Worm (Caenorhabditis elegans) whole organism, L4 larva: ENCODE data around the gene C49C3.10.
"Not testable (repeated sequence)": the region's sequence is repeated elsewhere in the genome, so short reads cannot be mapped to it uniquely, and the experiment has no call there.

ENCODE experiments used
- R02D3.7 ChIP-seq: fragments of 150-350 bp; sonication (generic microtip); optimal IDR thresholded peaks from 3 replicates; lab custom pipeline; 2014; ENCODE audit warnings: missing biosample characterization, missing genetic modification characterization
- ZK546.5 ChIP-seq, 2 experiments: sonication (generic microtip); optimal IDR thresholded peaks; 2 replicates each; lab custom pipeline; 2017; ENCODE audit warnings: missing biosample characterization in 2 of 2, missing genetic modification characterization in 2 of 2
- aly-2 ChIP-seq: sonication (generic microtip); optimal IDR thresholded peaks from 2 replicates; lab custom pipeline; 2018; ENCODE audit warnings: missing biosample characterization, missing genetic modification characterization
- ceh-82 ChIP-seq: sonication (generic microtip); optimal IDR thresholded peaks from 2 replicates; lab custom pipeline; 2017; ENCODE audit warnings: missing biosample characterization, missing genetic modification characterization
- fkh-10 ChIP-seq: fragments of 150-350 bp; optimal IDR thresholded peaks from 2 replicates; lab custom pipeline; 2014; ENCODE audit warnings: missing biosample characterization, missing genetic modification reagents, missing genetic modification characterization
- jun-1 ChIP-seq: fragments of 150-350 bp; optimal IDR thresholded peaks from 2 replicates; lab custom pipeline; 2014; ENCODE audit warnings: missing biosample characterization, missing genetic modification reagents, missing genetic modification characterization
- lsy-2 ChIP-seq, 2 experiments: fragments of 150-350 bp in 1 of 2; sonication (generic microtip) in 1 of 2; optimal IDR thresholded peaks; 2 replicates each; lab custom pipeline; 2014 to 2017; ENCODE audit warnings: missing biosample characterization in 2 of 2, missing genetic modification characterization in 2 of 2
- nhr-237 ChIP-seq: sonication (generic microtip); optimal IDR thresholded peaks from 2 replicates; lab custom pipeline; 2017; ENCODE audit warnings: missing biosample characterization, missing genetic modification characterization
- nhr-28 ChIP-seq: fragments of 150-350 bp; optimal IDR thresholded peaks from 2 replicates; lab custom pipeline; 2014; ENCODE audit warnings: missing biosample characterization, missing genetic modification characterization
- nhr-6 ChIP-seq: fragments of 150-350 bp; optimal IDR thresholded peaks from 2 replicates; lab custom pipeline; 2014; ENCODE audit warnings: missing biosample characterization, missing genetic modification characterization
- pqm-1 ChIP-seq: sonication (generic microtip); optimal IDR thresholded peaks from 2 replicates; lab custom pipeline; 2017; ENCODE audit warnings: missing biosample characterization, missing genetic modification characterization

DNA sequence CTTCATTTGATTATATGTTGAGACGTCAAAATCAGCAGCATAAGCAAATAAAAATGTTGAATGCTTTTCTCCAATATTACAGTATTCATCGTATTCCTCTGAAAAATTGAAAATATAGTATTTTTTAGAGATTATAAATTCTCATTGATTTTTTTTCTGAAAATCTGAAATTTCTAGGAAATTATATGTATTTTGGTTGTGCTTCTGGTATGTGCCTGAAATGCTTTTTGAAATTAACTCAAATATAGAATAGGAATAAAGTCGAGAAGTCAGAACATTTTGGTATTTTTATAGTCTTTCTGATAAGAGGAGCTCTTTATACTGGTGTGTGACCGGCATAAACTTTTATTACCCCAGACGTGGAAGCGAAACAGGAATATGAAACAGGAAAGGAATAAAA is 31.5 kb downstream of the C49C3.10 start, which contains the start of gene T28F3.8:
- not testable (repeated sequence) for TF ChIP-seq jun-1 (tag; lab: Kevin White, UChicago); nhr-28 (tag; lab: Kevin White, UChicago); ceh-82 (tag; lab: Kevin White, UChicago); aly-2 (tag; lab: Kevin White, UChicago); nhr-6; lsy-2 (tag; optimal IDR thresholded peaks at IDR 0.05; lab: Kevin White, UChicago); R02D3.7 (tag; lab: Kevin White, UChicago); ZK546.5 (tag; optimal IDR thresholded peaks at IDR 0.05; lab: Kevin White, UChicago); nhr-237 (tag; lab: Kevin White, UChicago); pqm-1 (tag; lab: Kevin White, UChicago); fkh-10
